Fruit fly (Drosophila melanogaster) whole organism, wandering third instar larva: ENCODE data around the gene CG14253.
A peak's percentile ranks its signal among the peaks of the same experiment; 100 is the strongest.

Experiments
- Abd-B ChIP-seq: fragments of >200 bp; optimal IDR thresholded peaks from 2 replicates; lab custom pipeline; 2017; ENCODE audit warnings: missing biosample characterization, missing genetic modification characterization
- CG9705 ChIP-seq: fragments of 200-800 bp; sonication (Bioruptor generic); optimal IDR thresholded peaks from 2 replicates; lab custom pipeline; 2018; ENCODE audit warnings: missing biosample characterization, mild to moderate bottlenecking, missing genetic modification characterization
- Hr78 ChIP-seq: fragments of >200 bp; optimal IDR thresholded peaks from 2 replicates; lab custom pipeline; 2017; ENCODE audit warnings: missing biosample characterization, missing genetic modification characterization
- Jra ChIP-seq: sonication (Bioruptor generic); optimal IDR thresholded peaks from 2 replicates; lab custom pipeline; 2016; ENCODE audit warnings: missing biosample characterization, missing genetic modification characterization
- Myc ChIP-seq: fragments of >200 bp; optimal IDR thresholded peaks from 2 replicates; lab custom pipeline; 2017
- OdsH ChIP-seq: fragments of 200-800 bp; sonication (Bioruptor generic); optimal IDR thresholded peaks from 2 replicates; lab custom pipeline; 2016; ENCODE audit warnings: missing biosample characterization, mild to moderate bottlenecking, missing genetic modification characterization
- Sp1 ChIP-seq: fragments of 200-800 bp; sonication (Bioruptor generic); optimal IDR thresholded peaks from 3 replicates; lab custom pipeline; 2019; ENCODE audit warnings: missing biosample characterization, mild to moderate bottlenecking, missing genetic modification characterization, moderate library complexity
- dl ChIP-seq, 2 experiments: fragments of 175-275, 200-275 bp in 1 of 2; fragments of 200-275 bp in 1 of 2; sonication (Bioruptor generic); optimal IDR thresholded peaks; lab custom pipeline; 2018; ENCODE audit warnings: mild to moderate bottlenecking in 2 of 2, missing biosample characterization in 2 of 2, missing genetic modification characterization in 2 of 2, moderate library complexity in 2 of 2; ENCODE audit not compliant: partially characterized antibody in 2 of 2, insufficient read depth in 1 of 2
- pan ChIP-seq: fragments of >200 bp; optimal IDR thresholded peaks from 2 replicates; lab custom pipeline; 2017
- usp ChIP-seq: fragments of >200 bp; optimal IDR thresholded peaks from 2 replicates; lab custom pipeline; 2017; ENCODE audit warnings: missing biosample characterization, missing genetic modification characterization

- TF ChIP-seq OdsH (GFP tag; lab: Kevin White, UChicago) (peak; percentile 89), Myc (lab: Kevin White, UChicago) (no peak), pan (lab: Kevin White, UChicago) (no peak), CG9705 (GFP tag; lab: Kevin White, UChicago) (peak; percentile 13), Hr78 (no peak), Abd-B (GFP tag; lab: Kevin White, UChicago) (no peak), Jra (GFP tag; lab: Kevin White, UChicago) (no peak), usp (no peak), Sp1 (GFP tag; lab: Kevin White, UChicago) (peak; percentile 84), dl (GFP tag; optimal IDR thresholded peaks at IDR 0.05; lab: Kevin White, UChicago; ENCODE audit: insufficient read depth in 1 of 2, partially characterized antibody in 2 of 2) (no peak)
Measured at dm6 chr3R:26954020-26954672, 24.2 kb upstream of the CG14253 start.
